Worm (Caenorhabditis elegans) whole organism, L1 larva: ENCODE results near the gene enu-3.2.
A peak's percentile ranks its signal among the peaks of the same experiment; 100 is the strongest.

Source experiments
- C04F5.9 ChIP-seq: sonication (generic microtip); optimal IDR thresholded peaks from 2 replicates; lab custom pipeline; 2016; ENCODE audit warnings: missing genetic modification characterization, missing compliant biosample characterization
- C16A3.4 ChIP-seq: fragments of 150-350 bp; optimal IDR thresholded peaks from 2 replicates; lab custom pipeline; 2014; ENCODE audit warnings: missing biosample characterization, missing genetic modification characterization
- Y116A8C.19 ChIP-seq: sonication (generic microtip); optimal IDR thresholded peaks from 2 replicates; lab custom pipeline; 2016; ENCODE audit warnings: missing compliant biosample characterization, missing genetic modification characterization, borderline replicate concordance
- alr-1 ChIP-seq: fragments of 200-800 bp; sonication (Bioruptor generic); optimal IDR thresholded peaks from 2 replicates; lab custom pipeline; 2018; ENCODE audit warnings: borderline replicate concordance, mild to moderate bottlenecking, missing genetic modification characterization, missing compliant biosample characterization
- ceh-8 ChIP-seq: fragments of 200-800 bp; sonication (Bioruptor generic); optimal IDR thresholded peaks from 2 replicates; lab custom pipeline; 2018; ENCODE audit warnings: mild to moderate bottlenecking, missing genetic modification characterization, moderate library complexity, missing compliant biosample characterization
- ceh-90 ChIP-seq: sonication (generic microtip); optimal IDR thresholded peaks from 2 replicates; lab custom pipeline; 2016; ENCODE audit warnings: missing genetic modification characterization, missing compliant biosample characterization
- dpl-1 ChIP-seq, 3 experiments: fragments of 150-350 bp in 2 of 3; sonication (generic microtip) in 1 of 3; optimal IDR thresholded peaks; 2 replicates each; lab custom pipeline; 2014 to 2017; ENCODE audit warnings: missing biosample characterization in 3 of 3, missing genetic modification characterization in 3 of 3, missing genetic modification reagents in 3 of 3
- dsc-1 ChIP-seq: sonication (generic microtip); optimal IDR thresholded peaks from 2 replicates; lab custom pipeline; 2016; ENCODE audit warnings: mild to moderate bottlenecking, missing genetic modification characterization, missing compliant biosample characterization
- efl-1 ChIP-seq, 4 experiments: fragments of 150-350 bp; optimal IDR thresholded peaks in 3 of 4; peaks in 1 of 4; 1 replicate in 1 of 4; 2 replicates in 3 of 4; lab custom pipeline; 2014; ENCODE audit warnings: missing biosample characterization in 2 of 4, missing genetic modification characterization in 2 of 4, missing genetic modification reagents in 2 of 4
- egl-27 ChIP-seq, 2 experiments: fragments of 150-350 bp in 1 of 2; sonication (generic microtip); optimal IDR thresholded peaks; 3 replicates each; lab custom pipeline; 2017 to 2018; ENCODE audit warnings: missing biosample characterization in 2 of 2, missing genetic modification characterization in 2 of 2, missing genetic modification reagents in 2 of 2
- fkh-4 ChIP-seq: sonication (generic microtip); optimal IDR thresholded peaks from 2 replicates; lab custom pipeline; 2016; ENCODE audit warnings: missing compliant biosample characterization, missing genetic modification characterization, borderline replicate concordance
- fkh-8 ChIP-seq: sonication (generic microtip); optimal IDR thresholded peaks from 2 replicates; lab custom pipeline; 2016; ENCODE audit warnings: mild to moderate bottlenecking, missing genetic modification characterization, missing compliant biosample characterization
- grh-1 ChIP-seq: fragments of 200-800 bp; sonication (Bioruptor generic); IDR thresholded peaks from 2 replicates; pipeline ENCODE4 v1.3.6; 2022; ENCODE audit warnings: missing genetic modification reagents, missing genetic modification characterization, missing compliant biosample characterization
- hlh-17 ChIP-seq: fragments of 200-800 bp; sonication (Bioruptor generic); optimal IDR thresholded peaks from 2 replicates; lab custom pipeline; 2018; ENCODE audit warnings: missing genetic modification characterization, mild to moderate bottlenecking, missing compliant biosample characterization, moderate library complexity, borderline replicate concordance
- hlh-4 ChIP-seq: sonication (generic microtip); optimal IDR thresholded peaks from 2 replicates; lab custom pipeline; 2016; ENCODE audit warnings: mild to moderate bottlenecking, missing genetic modification characterization, missing compliant biosample characterization
- hpl-2 ChIP-seq: fragments of 150-350 bp; optimal IDR thresholded peaks from 2 replicates; lab custom pipeline; 2014; ENCODE audit warnings: missing biosample characterization, missing genetic modification reagents, missing genetic modification characterization
- isw-1 ChIP-seq: fragments of 200-800 bp; sonication (Bioruptor generic); IDR thresholded peaks from 2 replicates; pipeline ENCODE4 v1.3.6; 2022; ENCODE audit warnings: missing genetic modification characterization, missing compliant biosample characterization
- lin-15B ChIP-seq: fragments of 150-350 bp; sonication (generic microtip); optimal IDR thresholded peaks from 3 replicates; lab custom pipeline; 2014; ENCODE audit warnings: missing biosample characterization, missing genetic modification characterization
- lin-39 ChIP-seq: fragments of 150-350 bp; optimal IDR thresholded peaks from 2 replicates; lab custom pipeline; 2014; ENCODE audit warnings: missing biosample characterization, missing genetic modification reagents, missing genetic modification characterization
- lsy-2 ChIP-seq, 2 experiments: fragments of 150-350 bp; optimal IDR thresholded peaks; 2 replicates each; lab custom pipeline; 2014; ENCODE audit warnings: missing biosample characterization in 2 of 2, missing genetic modification characterization in 2 of 2
- mab-9 ChIP-seq: fragments of 200-800 bp; sonication (Bioruptor generic); IDR thresholded peaks from 2 replicates; pipeline ENCODE4 v1.3.6; 2022; ENCODE audit warnings: missing genetic modification reagents, missing genetic modification characterization, missing compliant biosample characterization
- mdl-1 ChIP-seq, 2 experiments: fragments of 150-350 bp; optimal IDR thresholded peaks; 2 replicates each; lab custom pipeline; 2014 to 2017; ENCODE audit warnings: missing biosample characterization in 2 of 2, missing genetic modification characterization in 2 of 2, inconsistent platforms in 1 of 2
- mep-1 ChIP-seq: fragments of 150-350 bp; optimal IDR thresholded peaks from 2 replicates; lab custom pipeline; 2014; ENCODE audit warnings: missing biosample characterization, missing genetic modification characterization
- nhr-11 ChIP-seq: fragments of 150-350 bp; optimal IDR thresholded peaks from 2 replicates; lab custom pipeline; 2014; ENCODE audit warnings: missing biosample characterization, missing genetic modification characterization
- nhr-12 ChIP-seq: sonication (generic microtip); optimal IDR thresholded peaks from 2 replicates; lab custom pipeline; 2017; ENCODE audit warnings: missing biosample characterization, missing genetic modification characterization
- nhr-19 ChIP-seq: fragments of 200-800 bp; sonication (Bioruptor generic); conservative IDR thresholded peaks from 2 replicates; pipeline ENCODE4 v1.3.6; 2022; ENCODE audit warnings: missing genetic modification characterization, missing compliant biosample characterization
- nhr-47 ChIP-seq: sonication (generic microtip); optimal IDR thresholded peaks from 2 replicates; lab custom pipeline; 2016; ENCODE audit warnings: mild to moderate bottlenecking, missing genetic modification characterization, moderate library complexity, missing compliant biosample characterization
- nhr-84 ChIP-seq: sonication (generic microtip); optimal IDR thresholded peaks from 2 replicates; lab custom pipeline; 2017; ENCODE audit warnings: missing biosample characterization, missing genetic modification characterization
- nhr-85 ChIP-seq: sonication (generic microtip); peaks from one replicate; lab custom pipeline; 2016; ENCODE audit warnings: missing genetic modification characterization, inconsistent platforms, missing compliant biosample characterization
- nhr-90 ChIP-seq: sonication (generic microtip); optimal IDR thresholded peaks from 2 replicates; lab custom pipeline; 2016; ENCODE audit warnings: mild to moderate bottlenecking, missing genetic modification characterization, missing compliant biosample characterization; ENCODE audit not compliant: poor library complexity
- pax-3 ChIP-seq: fragments of 200-800 bp; sonication (Bioruptor generic); optimal IDR thresholded peaks from 2 replicates; lab custom pipeline; 2018; ENCODE audit warnings: mild to moderate bottlenecking, missing genetic modification characterization, moderate library complexity, missing compliant biosample characterization
- skn-1 ChIP-seq: fragments of 150-350 bp; optimal IDR thresholded peaks from 2 replicates; lab custom pipeline; 2014; ENCODE audit warnings: missing biosample characterization, missing genetic modification characterization
- sox-4 ChIP-seq: sonication (generic microtip); optimal IDR thresholded peaks from 2 replicates; lab custom pipeline; 2016; ENCODE audit warnings: missing genetic modification characterization, missing compliant biosample characterization
- swsn-7 ChIP-seq: sonication (generic microtip); optimal IDR thresholded peaks from 2 replicates; lab custom pipeline; 2016; ENCODE audit warnings: missing genetic modification characterization, missing compliant biosample characterization
- unc-130 ChIP-seq: fragments of 150-350 bp; optimal IDR thresholded peaks from 2 replicates; lab custom pipeline; 2017; ENCODE audit warnings: missing biosample characterization, missing genetic modification characterization, inconsistent platforms
- unc-62 ChIP-seq: fragments of 150-350 bp; optimal IDR thresholded peaks from 2 replicates; lab custom pipeline; 2014; ENCODE audit warnings: missing biosample characterization, missing genetic modification reagents, missing genetic modification characterization
- unc-98 ChIP-seq: fragments of 200-800 bp; sonication (Bioruptor generic); IDR thresholded peaks from 2 replicates; pipeline ENCODE4 v1.3.6; 2022; ENCODE audit warnings: missing genetic modification characterization, missing compliant biosample characterization
- zip-4 ChIP-seq: fragments of 200-800 bp; sonication (Bioruptor generic); optimal IDR thresholded peaks from 2 replicates; lab custom pipeline; 2018; ENCODE audit warnings: mild to moderate bottlenecking, missing genetic modification characterization, moderate library complexity, missing compliant biosample characterization

enu-3.2 gene

ce11 chrIII:4754001-4754561, 31.0 kb downstream of the enu-3.2 start, which contains the start of the genes rps-0 and rbg-3 (continued):
- TF ChIP-seq zip-4 (GFP tag; lab: Kevin White, UChicago): peak; percentile 74
- TF ChIP-seq swsn-7 (tag; lab: Kevin White, UChicago): peak; percentile 92
- peak; percentile 88 to 93 (median 93) for TF ChIP-seq dpl-1 (GFP tag; optimal IDR thresholded peaks at IDR 0.05; lab: Kevin White, UChicago)
- TF ChIP-seq lin-39 (tag; lab: Kevin White, UChicago): peak; percentile 77
- TF ChIP-seq Y116A8C.19: no peak
- TF ChIP-seq hlh-17 (GFP tag; lab: Kevin White, UChicago): no peak
- TF ChIP-seq nhr-84 (tag; lab: Kevin White, UChicago): no peak
- TF ChIP-seq pax-3: peak; percentile 75
- TF ChIP-seq egl-27 (tag; optimal IDR thresholded peaks at IDR 0.05; lab: Kevin White, UChicago): no peak
- no peak for TF ChIP-seq nhr-12 (tag; lab: Kevin White, UChicago)
- TF ChIP-seq dsc-1 (tag; lab: Kevin White, UChicago): peak; percentile 92
- no peak for TF ChIP-seq unc-62
- no peak for TF ChIP-seq hlh-4 (tag; lab: Kevin White, UChicago)
- TF ChIP-seq sox-4 (tag; lab: Kevin White, UChicago): peak; percentile 64
- peak; percentile 90 for TF ChIP-seq ceh-8 (GFP tag; lab: Kevin White, UChicago)
- TF ChIP-seq C16A3.4: peak; percentile 97
- TF ChIP-seq fkh-4 (tag; lab: Kevin White, UChicago): peak; percentile 52
- TF ChIP-seq unc-98 (GFP tag; lab: Robert Waterston, UW): no peak; the same call in 1 of the 2 replicates
- peak; percentile 76 for TF ChIP-seq skn-1
- TF ChIP-seq hpl-2 (GFP tag; lab: Kevin White, UChicago): peak; percentile 55
- TF ChIP-seq nhr-85 (tag; lab: Kevin White, UChicago): peak; percentile 95
- peak; percentile 95 for TF ChIP-seq nhr-47 (tag; lab: Kevin White, UChicago)
- TF ChIP-seq mep-1 (tag; lab: Kevin White, UChicago): peak; percentile 98
- peak in 1 of 2 experiments; percentile 84 for TF ChIP-seq mdl-1 (tag; optimal IDR thresholded peaks at IDR 0.05; lab: Kevin White, UChicago)
- TF ChIP-seq nhr-90: peak; percentile 89
- TF ChIP-seq nhr-11 (tag; lab: Kevin White, UChicago): peak; percentile 74
- TF ChIP-seq lin-15B: peak; percentile 92
- peak; percentile 97 for TF ChIP-seq unc-130 (tag; lab: Kevin White, UChicago)
- no peak for TF ChIP-seq alr-1 (tag; lab: Kevin White, UChicago)
- TF ChIP-seq fkh-8: peak; percentile 94
- TF ChIP-seq ceh-90 (tag; lab: Kevin White, UChicago): peak; percentile 20

- 0 out of 2 replicates have a peak, but pooled peaks have one; percentile 29 for TF ChIP-seq grh-1 (GFP tag; lab: Robert Waterston, UW)
- peak in 1 of 2 experiments; percentile 23 for TF ChIP-seq lsy-2 (tag; optimal IDR thresholded peaks at IDR 0.05; lab: Kevin White, UChicago)
- TF ChIP-seq isw-1: peak; percentile 59
- TF ChIP-seq mab-9 (GFP tag; lab: Robert Waterston, UW): 0 out of 2 replicates have a peak, but pooled peaks have one; percentile 34
- TF ChIP-seq nhr-19: peak; percentile 64
- peak; percentile 95 for TF ChIP-seq C04F5.9
- TF ChIP-seq, all 84 proteins: peak for 6; not testable (repeated sequence) for 78
Observed at ce11 chrIII:4752569-4752968, 32.5 kb downstream of the enu-3.2 start.

ce11 chrIII:4748666-4749065, 36.4 kb downstream of the enu-3.2 start:
- TF ChIP-seq efl-1 (optimal IDR thresholded peaks at IDR 0.05; lab: Kevin White, UChicago) (no peak), efl-1 (GFP tag; optimal IDR thresholded peaks at IDR 0.05 in 1 of 2; lab: Kevin White, UChicago) (peak in 1 of 2 experiments; percentile 10), skn-1 (no peak)
